Fruit fly (Drosophila melanogaster) whole organism, embryonic: ENCODE results near the gene Lerp.

Experiments
- Atf-2 ChIP-seq: fragments of 200-800 bp; sonication (Bioruptor generic); optimal IDR thresholded peaks from 2 replicates; lab custom pipeline; 2016; ENCODE audit warnings: missing biosample characterization, missing genetic modification characterization
- CG10209 ChIP-seq: fragments of 200-800 bp; sonication (Bioruptor generic); optimal IDR thresholded peaks from 3 replicates; lab custom pipeline; 2017; ENCODE audit warnings: missing biosample characterization, mild to moderate bottlenecking, missing genetic modification characterization, missing genetic modification reagents
- CG10267 ChIP-seq: fragments of 200-800 bp; sonication (Bioruptor generic); optimal IDR thresholded peaks from 2 replicates; lab custom pipeline; 2018; ENCODE audit warnings: missing biosample characterization, mild to moderate bottlenecking, missing genetic modification characterization, moderate library complexity
- CG11560 ChIP-seq: fragments of 200-800 bp; sonication (Bioruptor generic); IDR thresholded peaks from 3 replicates; pipeline ENCODE4 v1.3.6; 2022; ENCODE audit warnings: missing biosample characterization, missing genetic modification characterization
- CG12104 ChIP-seq: fragments of 200-800 bp; sonication (Bioruptor generic); optimal IDR thresholded peaks from 3 replicates; lab custom pipeline; 2016; ENCODE audit warnings: missing biosample characterization, missing genetic modification characterization
- CG12236 ChIP-seq: fragments of 200-800 bp; sonication (Bioruptor generic); optimal IDR thresholded peaks from 2 replicates; lab custom pipeline; 2016; ENCODE audit warnings: missing biosample characterization, missing genetic modification characterization
- CG12659 ChIP-seq: fragments of 200-800 bp; sonication (Bioruptor generic); optimal IDR thresholded peaks from 3 replicates; lab custom pipeline; 2017; ENCODE audit warnings: mild to moderate bottlenecking, missing biosample characterization, missing genetic modification reagents, missing genetic modification characterization
- CG13624 ChIP-seq: fragments of 200-800 bp; sonication (Bioruptor generic); optimal IDR thresholded peaks from 2 replicates; lab custom pipeline; 2016; ENCODE audit warnings: missing biosample characterization, missing genetic modification characterization
- CG13775 ChIP-seq: fragments of 200-800 bp; sonication (Bioruptor generic); optimal IDR thresholded peaks from 3 replicates; lab custom pipeline; 2017; ENCODE audit warnings: missing biosample characterization, mild to moderate bottlenecking, missing genetic modification characterization
- CG14710 ChIP-seq: fragments of 200-800 bp; sonication (Bioruptor generic); optimal IDR thresholded peaks from 3 replicates; lab custom pipeline; 2019; ENCODE audit warnings: missing biosample characterization, mild to moderate bottlenecking, missing genetic modification characterization, moderate library complexity
- CG15696 ChIP-seq: fragments of 200-800 bp; sonication (Bioruptor generic); optimal IDR thresholded peaks from 2 replicates; lab custom pipeline; 2019; ENCODE audit warnings: missing biosample characterization, mild to moderate bottlenecking, missing genetic modification characterization, moderate library complexity
- CG17612 ChIP-seq: fragments of 200-800 bp; sonication (Bioruptor generic); IDR thresholded peaks from 2 replicates; pipeline ENCODE4 v1.3.6; 2022; ENCODE audit warnings: missing biosample characterization, missing genetic modification characterization
- CG17912 ChIP-seq: fragments of 200-800 bp; sonication (Bioruptor generic); optimal IDR thresholded peaks from 2 replicates; lab custom pipeline; 2018; ENCODE audit warnings: missing biosample characterization, mild to moderate bottlenecking, missing genetic modification characterization
- CG1792 ChIP-seq: fragments of 200-800 bp; sonication (Bioruptor generic); optimal IDR thresholded peaks from 2 replicates; lab custom pipeline; 2016; ENCODE audit warnings: missing biosample characterization, missing genetic modification characterization
- CG3838 ChIP-seq: fragments of 200-800 bp; sonication (Bioruptor generic); optimal IDR thresholded peaks from 3 replicates; lab custom pipeline; 2016; ENCODE audit warnings: missing biosample characterization, missing genetic modification characterization
- CG3995 ChIP-seq: fragments of 200-800 bp; sonication (Bioruptor generic); optimal IDR thresholded peaks from 3 replicates; lab custom pipeline; 2016; ENCODE audit warnings: missing biosample characterization, missing genetic modification characterization
- CG4424 ChIP-seq: fragments of 200-800 bp; sonication (Bioruptor generic); optimal IDR thresholded peaks from 3 replicates; lab custom pipeline; 2016; ENCODE audit warnings: missing biosample characterization, missing genetic modification characterization
- CG6175 ChIP-seq: fragments of 200-800 bp; sonication (Bioruptor generic); IDR thresholded peaks from 3 replicates; pipeline ENCODE4 v1.3.6; 2022; ENCODE audit warnings: missing biosample characterization, missing genetic modification characterization
- CG8944 ChIP-seq: fragments of 200-800 bp; sonication (Bioruptor generic); optimal IDR thresholded peaks from 3 replicates; lab custom pipeline; 2016; ENCODE audit warnings: missing biosample characterization, missing genetic modification characterization
- CG9215 ChIP-seq: fragments of 200-800 bp; sonication (Bioruptor generic); IDR thresholded peaks from 2 replicates; pipeline ENCODE4 v1.3.6; 2022; ENCODE audit warnings: missing biosample characterization, missing genetic modification characterization
- CG9609 ChIP-seq: fragments of 200-800 bp; sonication (Bioruptor generic); optimal IDR thresholded peaks from 3 replicates; lab custom pipeline; 2016; ENCODE audit warnings: missing biosample characterization, missing genetic modification characterization
- CrebB ChIP-seq: fragments of 200-800 bp; sonication (Bioruptor generic); optimal IDR thresholded peaks from 3 replicates; lab custom pipeline; 2018; ENCODE audit warnings: missing biosample characterization, mild to moderate bottlenecking, missing genetic modification characterization
- Dbx ChIP-seq: fragments of 200-800 bp; sonication (Bioruptor generic); IDR thresholded peaks from 3 replicates; pipeline ENCODE4 v1.3.6; 2022; ENCODE audit warnings: missing biosample characterization, missing genetic modification characterization
- Hr3 ChIP-seq: fragments of 200-800 bp; sonication (Bioruptor generic); optimal IDR thresholded peaks from 3 replicates; lab custom pipeline; 2016; ENCODE audit warnings: missing biosample characterization, missing genetic modification characterization
- Oaz ChIP-seq: fragments of 200-800 bp; sonication (Bioruptor generic); IDR thresholded peaks from 2 replicates; pipeline ENCODE4 v1.3.6; 2022; ENCODE audit warnings: missing biosample characterization, missing genetic modification characterization
- PHDP ChIP-seq: fragments of 200-800 bp; sonication (Bioruptor generic); optimal IDR thresholded peaks from 3 replicates; lab custom pipeline; 2018; ENCODE audit warnings: missing biosample characterization, mild to moderate bottlenecking, missing genetic modification characterization, moderate library complexity
- Spps ChIP-seq: fragments of 200-800 bp; sonication (Bioruptor generic); optimal IDR thresholded peaks from 2 replicates; lab custom pipeline; 2018; ENCODE audit warnings: missing biosample characterization, mild to moderate bottlenecking, missing genetic modification characterization
- abd-A ChIP-seq: fragments of 200-800 bp; sonication (Bioruptor generic); optimal IDR thresholded peaks from 3 replicates; lab custom pipeline; 2019; ENCODE audit warnings: missing biosample characterization, mild to moderate bottlenecking, missing genetic modification characterization, moderate library complexity
- aop ChIP-seq: fragments of 200-800 bp; sonication (Bioruptor generic); IDR thresholded peaks from 2 replicates; pipeline ENCODE4 v1.3.6; 2022; ENCODE audit warnings: missing biosample characterization, missing genetic modification characterization
- ash1 ChIP-seq: fragments of 200-800 bp; sonication (Bioruptor generic); optimal IDR thresholded peaks from 2 replicates; lab custom pipeline; 2018; ENCODE audit warnings: missing biosample characterization, mild to moderate bottlenecking, missing genetic modification characterization
- caup ChIP-seq: fragments of 200-800 bp; sonication (Bioruptor generic); optimal IDR thresholded peaks from 3 replicates; lab custom pipeline; 2017; ENCODE audit warnings: missing biosample characterization, mild to moderate bottlenecking, missing genetic modification characterization, moderate library complexity; ENCODE audit not compliant: severe bottlenecking
- chn ChIP-seq: fragments of 200-800 bp; sonication (Bioruptor generic); optimal IDR thresholded peaks from 2 replicates; lab custom pipeline; 2016; ENCODE audit warnings: missing biosample characterization, missing genetic modification characterization
- dati ChIP-seq: fragments of 200-800 bp; sonication (Bioruptor generic); IDR thresholded peaks from 2 replicates; pipeline ENCODE4 v1.3.6; 2022; ENCODE audit warnings: missing biosample characterization, missing genetic modification characterization
- dmrt11E ChIP-seq: fragments of 200-800 bp; sonication (Bioruptor generic); optimal IDR thresholded peaks from 3 replicates; lab custom pipeline; 2018; ENCODE audit warnings: missing biosample characterization, mild to moderate bottlenecking, missing genetic modification characterization, moderate library complexity
- gcm ChIP-seq: fragments of 200-800 bp; sonication (Bioruptor generic); optimal IDR thresholded peaks from 2 replicates; lab custom pipeline; 2019; ENCODE audit warnings: missing biosample characterization, mild to moderate bottlenecking, missing genetic modification characterization, moderate library complexity
- gem ChIP-seq: fragments of 200-800 bp; sonication (Bioruptor generic); optimal IDR thresholded peaks from 2 replicates; lab custom pipeline; 2019; ENCODE audit warnings: missing biosample characterization, mild to moderate bottlenecking, missing genetic modification characterization, moderate library complexity
- gro ChIP-seq: fragments of 200-800 bp; sonication (Bioruptor generic); optimal IDR thresholded peaks from 2 replicates; lab custom pipeline; 2016; ENCODE audit warnings: missing biosample characterization, missing genetic modification characterization
- insv ChIP-seq, 2 experiments: fragments of 200-800 bp; sonication (Bioruptor generic); optimal IDR thresholded peaks; 3 replicates each; lab custom pipeline; 2016 to 2018; ENCODE audit warnings: missing biosample characterization in 2 of 2, missing genetic modification characterization in 2 of 2
- jigr1 ChIP-seq: fragments of 200-800 bp; sonication (Bioruptor generic); IDR thresholded peaks from 3 replicates; pipeline ENCODE4 v1.3.6; 2022; ENCODE audit warnings: missing biosample characterization, missing genetic modification characterization
- jumu ChIP-seq: fragments of 200-800 bp; sonication (Bioruptor generic); optimal IDR thresholded peaks from 3 replicates; lab custom pipeline; 2016; ENCODE audit warnings: missing biosample characterization, missing genetic modification characterization
- kay ChIP-seq: fragments of 200-800 bp; sonication (Bioruptor generic); optimal IDR thresholded peaks from 2 replicates; lab custom pipeline; 2016; ENCODE audit warnings: missing biosample characterization, missing genetic modification characterization
- ken ChIP-seq: fragments of 200-800 bp; sonication (Bioruptor generic); IDR thresholded peaks from 3 replicates; pipeline ENCODE4 v1.3.6; 2022; ENCODE audit warnings: missing biosample characterization, missing genetic modification characterization
- klu ChIP-seq: fragments of 200-800 bp; sonication (Bioruptor generic); IDR thresholded peaks from 2 replicates; pipeline ENCODE4 v1.3.6; 2022; ENCODE audit warnings: missing biosample characterization, missing genetic modification characterization
- mam ChIP-seq: fragments of 200-800 bp; sonication (Bioruptor generic); optimal IDR thresholded peaks from 3 replicates; lab custom pipeline; 2016; ENCODE audit warnings: missing biosample characterization, missing genetic modification characterization
- peb ChIP-seq: fragments of 200-800 bp; sonication (Bioruptor generic); IDR thresholded peaks from 2 replicates; pipeline ENCODE4 v1.3.6; 2022; ENCODE audit warnings: missing biosample characterization, missing genetic modification characterization
- pho ChIP-seq: fragments of 200-800 bp; sonication (Bioruptor generic); optimal IDR thresholded peaks from 2 replicates; lab custom pipeline; 2016; ENCODE audit warnings: missing biosample characterization, missing genetic modification characterization
- sisA ChIP-seq: fragments of 200-800 bp; sonication (Bioruptor generic); IDR thresholded peaks from 2 replicates; pipeline ENCODE4 v1.3.6; 2022; ENCODE audit warnings: missing biosample characterization, missing genetic modification characterization
- tio ChIP-seq: fragments of 200-800 bp; sonication (Bioruptor generic); optimal IDR thresholded peaks from 2 replicates; lab custom pipeline; 2017; ENCODE audit warnings: missing biosample characterization, missing genetic modification characterization, inconsistent platforms
- trem ChIP-seq: fragments of 200-800 bp; optimal IDR thresholded peaks from 3 replicates; lab custom pipeline; 2019; ENCODE audit warnings: missing biosample characterization, mild to moderate bottlenecking, missing genetic modification characterization, moderate library complexity
- twi ChIP-seq: fragments of 200-800 bp; optimal IDR thresholded peaks from 2 replicates; lab custom pipeline; 2019; ENCODE audit warnings: missing biosample characterization, mild to moderate bottlenecking, missing genetic modification characterization, moderate library complexity
- unpg ChIP-seq: fragments of 200-800 bp; sonication (Bioruptor generic); optimal IDR thresholded peaks from 3 replicates; lab custom pipeline; 2018; ENCODE audit warnings: missing biosample characterization, mild to moderate bottlenecking, missing genetic modification characterization, moderate library complexity
- wdn ChIP-seq: fragments of 200-800 bp; sonication (Bioruptor generic); IDR thresholded peaks from 2 replicates; pipeline ENCODE4 v1.3.6; 2022; ENCODE audit warnings: missing biosample characterization, missing genetic modification characterization

Lerp gene

DNA sequence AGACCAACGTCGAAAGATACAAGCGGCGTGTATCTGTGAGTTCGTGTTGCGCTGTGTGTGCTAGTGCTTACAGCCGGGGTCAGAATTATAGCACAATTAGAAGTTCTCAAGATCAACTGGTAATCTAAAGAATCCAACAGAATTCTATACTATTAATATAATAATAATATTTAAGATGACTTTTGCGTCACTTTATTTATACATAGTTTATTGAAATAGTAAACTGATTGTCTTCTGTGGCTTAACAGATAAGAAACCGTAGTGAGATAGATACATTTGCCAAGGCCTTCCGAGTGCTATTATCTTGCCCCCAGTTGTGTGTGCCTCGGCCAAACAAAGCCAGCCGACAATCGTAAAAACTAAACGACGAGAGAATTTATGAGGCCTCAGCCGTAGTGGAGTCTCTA lies 23.4 kb upstream of the Lerp start (continued):
- TF ChIP-seq jumu (GFP tag; lab: Kevin White, UChicago) (no peak), jigr1 (GFP tag; lab: Robert Waterston, UW) (no peak), CG14710 (tag; lab: Kevin White, UChicago) (peak; percentile 84), tio (GFP tag; lab: Kevin White, UChicago) (peak; percentile 66), pho (GFP tag; lab: Kevin White, UChicago) (no peak), CG8944 (no peak), CG12104 (GFP tag; lab: Kevin White, UChicago) (peak; percentile 38), aop (GFP tag; lab: Robert Waterston, UW) (no peak), CrebB (tag; lab: Kevin White, UChicago) (peak; percentile 23), PHDP (tag; lab: Kevin White, UChicago) (peak; percentile 72), CG9609 (no peak), CG3838 (GFP tag; lab: Kevin White, UChicago) (no peak), Dbx (GFP tag; lab: Robert Waterston, UW) (no peak), CG17912 (GFP tag; lab: Kevin White, UChicago) (no peak), Spps (peak; percentile 63), CG15696 (peak; percentile 88), trem (tag; lab: Kevin White, UChicago) (peak; percentile 73), CG4424 (GFP tag; lab: Kevin White, UChicago) (peak; percentile 60), ash1 (no peak), twi (tag; lab: Kevin White, UChicago) (peak; percentile 66), CG10209 (GFP tag; lab: Kevin White, UChicago) (peak; percentile 80), mam (no peak), CG10267 (tag; lab: Kevin White, UChicago) (peak; percentile 80), dati (GFP tag; lab: Robert Waterston, UW) (no peak), peb (GFP tag; lab: Robert Waterston, UW) (peak; percentile 22; the same call in 1 of the 2 replicates), Oaz (GFP tag; lab: Robert Waterston, UW) (no peak; the same call in 1 of the 2 replicates), dmrt11E (tag; lab: Kevin White, UChicago) (peak; percentile 88), CG3995 (no peak), CG13775 (GFP tag; lab: Kevin White, UChicago) (peak; percentile 66), CG12659 (GFP tag; lab: Kevin White, UChicago) (peak; percentile 46), CG13624 (GFP tag; lab: Kevin White, UChicago) (no peak), CG9215 (GFP tag; lab: Robert Waterston, UW) (peak; percentile 47; the same call in 1 of the 2 replicates), CG11560 (0 out of 3 replicates have a peak, but pooled peaks have one; percentile 36), wdn (GFP tag; lab: Robert Waterston, UW) (no peak; the same call in 1 of the 2 replicates), CG6175 (GFP tag; lab: Robert Waterston, UW) (no peak), insv (GFP tag; optimal IDR thresholded peaks at IDR 0.05; lab: Kevin White, UChicago) (no peak), gro (no peak), sisA (GFP tag; lab: Robert Waterston, UW) (0 out of 2 replicates have a peak, but pooled peaks have one; percentile 24), klu (GFP tag; lab: Robert Waterston, UW) (no peak), gcm (GFP tag; lab: Kevin White, UChicago) (peak; percentile 79), chn (GFP tag; lab: Kevin White, UChicago) (peak; percentile 36), abd-A (tag; lab: Kevin White, UChicago) (peak; percentile 13), CG12236 (no peak), gem (tag; lab: Kevin White, UChicago) (peak; percentile 85), CG17612 (GFP tag; lab: Robert Waterston, UW) (no peak), caup (GFP tag; lab: Kevin White, UChicago) (peak; percentile 52), Hr3 (peak; percentile 61), Atf-2 (GFP tag; lab: Kevin White, UChicago) (no peak), CG1792 (GFP tag; lab: Kevin White, UChicago) (no peak), unpg (GFP tag; lab: Kevin White, UChicago) (peak; percentile 78), kay (no peak), ken (no peak)
